Worm (Caenorhabditis elegans): ENCODE measurements around the gene T06A1.5.

T06A1.5 gene

ce11 chrV:1927015-1927414 is at the start of gene T06A1.5:
Gene T06A1.5, plus strand, starts transcription at chrV:1927223.
- TF ChIP-seq snpc-4 (tag; optimal IDR thresholded peaks at IDR 0.05): no peak
- TF ChIP-seq rnt-1 (tag; optimal IDR thresholded peaks at IDR 0.05): no peak
- TF ChIP-seq mdl-1 (tag; optimal IDR thresholded peaks at IDR 0.05): no peak
- TF ChIP-seq efl-1 (optimal IDR thresholded peaks at IDR 0.05): no peak
- TF ChIP-seq efl-1 (GFP tag; optimal IDR thresholded peaks at IDR 0.05 in 1 of 2): no peak
- no peak for TF ChIP-seq lin-39 (tag; optimal IDR thresholded peaks at IDR 0.05)
- no peak for TF ChIP-seq nhr-11 (tag; optimal IDR thresholded peaks at IDR 0.05)
- peak; percentile 75 for TF ChIP-seq elt-2 (tag; optimal IDR thresholded peaks at IDR 0.05)
- no peak for TF ChIP-seq ets-5 (GFP tag; IDR thresholded peaks at IDR 0.05)

- TF ChIP-seq ceh-82 (tag; optimal IDR thresholded peaks at IDR 0.05): no peak
- TF ChIP-seq ces-1 (GFP tag; optimal IDR thresholded peaks at IDR 0.05): no peak
- no peak for TF ChIP-seq alr-1 (tag; optimal IDR thresholded peaks at IDR 0.05; ENCODE audit: borderline replicate concordance)
- TF ChIP-seq nhr-47 (tag; optimal IDR thresholded peaks at IDR 0.05): no peak
- TF ChIP-seq zip-4 (GFP tag; optimal IDR thresholded peaks at IDR 0.05): no peak
- no peak for TF ChIP-seq zag-1 (tag; optimal IDR thresholded peaks at IDR 0.05)
- no peak for TF ChIP-seq efl-1 (optimal IDR thresholded peaks at IDR 0.05)
- TF ChIP-seq efl-1 (GFP tag; optimal IDR thresholded peaks at IDR 0.05 in 1 of 2): no peak
- TF ChIP-seq aly-2 (tag; optimal IDR thresholded peaks at IDR 0.05): no peak
- no peak for TF ChIP-seq blmp-1 (tag; optimal IDR thresholded peaks at IDR 0.05)
- TF ChIP-seq nhr-71 (tag; optimal IDR thresholded peaks at IDR 0.05): no peak
- TF ChIP-seq mab-9 (GFP tag; IDR thresholded peaks at IDR 0.05): no peak
- no peak for TF ChIP-seq elt-2 (tag; optimal IDR thresholded peaks at IDR 0.05)
- TF ChIP-seq hlh-17 (GFP tag; optimal IDR thresholded peaks at IDR 0.05; ENCODE audit: borderline replicate concordance): no peak
- TF ChIP-seq lsy-2 (tag; optimal IDR thresholded peaks at IDR 0.05): no peak
- TF ChIP-seq lin-14 (GFP tag; optimal IDR thresholded peaks at IDR 0.05): no peak
Observed at ce11 chrV:1878030-1878429, 49.0 kb upstream of the T06A1.5 start.

- TF ChIP-seq elt-2 (tag; optimal IDR thresholded peaks at IDR 0.05): peak; percentile 1
- no peak for TF ChIP-seq swsn-7 (tag; optimal IDR thresholded peaks at IDR 0.05)
- TF ChIP-seq fos-1 (tag; optimal IDR thresholded peaks at IDR 0.05): no peak
- no peak for TF ChIP-seq unc-86 (tag; optimal IDR thresholded peaks at IDR 0.05)
- peak; percentile 22 for TF ChIP-seq nhr-90 (tag; optimal IDR thresholded peaks at IDR 0.05; ENCODE audit: poor library complexity)
- no peak for TF ChIP-seq nhr-71 (tag; optimal IDR thresholded peaks at IDR 0.05)
- TF ChIP-seq tbx-2 (tag; optimal IDR thresholded peaks at IDR 0.05): no peak
- no peak for TF ChIP-seq vab-15 (tag; optimal IDR thresholded peaks at IDR 0.05)
- no peak for TF ChIP-seq lin-35 (GFP tag; optimal IDR thresholded peaks at IDR 0.05)
Observed at ce11 chrV:1883131-1883530, 43.9 kb upstream of the T06A1.5 start.

- TF ChIP-seq unc-30 (tag; optimal IDR thresholded peaks at IDR 0.05) (no peak), lin-14 (GFP tag; optimal IDR thresholded peaks at IDR 0.05) (peak; percentile 81)
Observed at ce11 chrV:1886997-1887396, 40.0 kb upstream of the T06A1.5 start.

ce11 chrV:1888299-1888698 is 38.7 kb upstream of the T06A1.5 start:
- TF ChIP-seq lin-14 (GFP tag; optimal IDR thresholded peaks at IDR 0.05) (peak; percentile 35), lir-3 (tag; optimal IDR thresholded peaks at IDR 0.05; ENCODE audit: poor library complexity) (no peak)

ce11 chrV:1889996-1890395 is 37.0 kb upstream of the T06A1.5 start:
- TF ChIP-seq rnt-1 (tag; optimal IDR thresholded peaks at IDR 0.05) (peak; percentile 16), nhr-76 (tag; optimal IDR thresholded peaks at IDR 0.05) (no peak), lin-14 (GFP tag; optimal IDR thresholded peaks at IDR 0.05) (peak; percentile 81), fkh-8 (tag; optimal IDR thresholded peaks at IDR 0.05) (peak; percentile 1)
